Fruit fly (Drosophila melanogaster): Measurements from ENCODE around the gene CG14270.
A peak's percentile ranks its signal among the peaks of the same experiment; 100 is the strongest.

Gene CG14270

DNA sequence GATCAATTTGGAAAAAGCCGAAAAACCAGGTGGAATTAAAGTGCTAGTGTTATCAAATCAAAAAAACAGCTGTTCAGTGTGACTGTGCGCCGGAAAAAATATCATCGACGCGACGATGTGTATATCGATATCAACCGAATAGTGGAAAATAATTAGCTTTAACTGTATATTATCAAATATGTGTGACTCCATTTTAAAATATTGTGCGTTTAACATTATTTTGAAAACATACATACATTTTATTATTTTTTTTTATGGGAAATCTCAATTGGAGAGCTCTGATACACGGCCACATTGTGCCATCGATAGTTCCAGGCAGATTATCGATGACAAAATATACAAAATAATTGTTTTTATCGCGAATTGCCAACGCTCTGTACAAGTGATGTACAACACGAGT is at the start of gene CG14270, which contains the start of gene CG10803:
CG14270 (minus strand) TSS at position 75 of the 400 bp plus-strand sequence.
CG10803 (plus strand) TSS at position 347 of the 400 bp plus-strand sequence.
- TF ChIP-seq CG32121 (GFP tag; IDR thresholded peaks at IDR 0.05) (no peak), D1 (tag; optimal IDR thresholded peaks at IDR 0.05) (no peak), CG8301 (tag; optimal IDR thresholded peaks at IDR 0.05) (no peak), CG34367 (tag; optimal IDR thresholded peaks at IDR 0.05) (no peak), EcR (GFP tag; optimal IDR thresholded peaks at IDR 0.05) (no peak), CG8159 (tag; optimal IDR thresholded peaks at IDR 0.05) (no peak), CG13204 (GFP tag; optimal IDR thresholded peaks at IDR 0.05) (no peak), gl (tag; optimal IDR thresholded peaks at IDR 0.05) (no peak), fd96Ca (GFP tag; IDR thresholded peaks at IDR 0.05) (no peak), Pif1B (GFP tag; optimal IDR thresholded peaks at IDR 0.05) (no peak), Snoo (tag; optimal IDR thresholded peaks at IDR 0.05) (no peak), CG12605 (GFP tag; IDR thresholded peaks at IDR 0.05) (no peak), CG9948 (tag; optimal IDR thresholded peaks at IDR 0.05) (no peak), Ets98B (GFP tag; IDR thresholded peaks at IDR 0.05) (no peak), rn (GFP tag; IDR thresholded peaks at IDR 0.05) (no peak), CG4496 (GFP tag; IDR thresholded peaks at IDR 0.05) (no peak), CG17806 (tag; optimal IDR thresholded peaks at IDR 0.05) (no peak), CG10348 (GFP tag; IDR thresholded peaks at IDR 0.05) (no peak), CG15710 (tag; optimal IDR thresholded peaks at IDR 0.05) (no peak), CG14655 (GFP tag; optimal IDR thresholded peaks at IDR 0.05) (no peak)

DNA sequence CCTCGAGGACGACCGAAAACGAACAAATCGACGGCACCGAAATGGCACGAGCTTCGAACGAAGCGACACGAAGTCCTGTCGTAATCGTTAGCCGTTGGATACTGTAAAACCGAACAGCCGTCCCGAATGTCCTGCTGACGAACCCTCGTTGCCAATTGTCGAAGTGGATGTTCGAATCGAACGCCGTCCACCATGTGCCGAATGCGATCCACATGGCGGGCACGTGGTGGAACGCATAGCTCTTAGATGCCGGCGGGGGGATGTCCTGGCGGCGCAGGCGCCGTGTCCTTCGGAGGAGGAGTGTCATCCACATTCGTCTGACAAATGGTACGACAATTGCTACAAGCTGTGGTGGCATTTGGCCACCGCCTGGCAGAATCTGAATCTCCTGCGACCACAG is 45.5 kb upstream of the CG14270 start:
- TF ChIP-seq rn (GFP tag; IDR thresholded peaks at IDR 0.05) (no peak), CG12605 (GFP tag; IDR thresholded peaks at IDR 0.05) (no peak), CG13204 (GFP tag; optimal IDR thresholded peaks at IDR 0.05) (no peak), Pif1B (GFP tag; optimal IDR thresholded peaks at IDR 0.05) (no peak), CG9948 (tag; optimal IDR thresholded peaks at IDR 0.05) (no peak), CG8301 (tag; optimal IDR thresholded peaks at IDR 0.05) (no peak), Pif1A (GFP tag; optimal IDR thresholded peaks at IDR 0.05) (no peak), CG14655 (GFP tag; optimal IDR thresholded peaks at IDR 0.05) (no peak), CG15710 (tag; optimal IDR thresholded peaks at IDR 0.05) (no peak), CG8159 (tag; optimal IDR thresholded peaks at IDR 0.05) (no peak), CG4496 (GFP tag; IDR thresholded peaks at IDR 0.05) (no peak), fd96Ca (GFP tag; IDR thresholded peaks at IDR 0.05) (no peak), CG10348 (GFP tag; IDR thresholded peaks at IDR 0.05) (no peak)

DNA sequence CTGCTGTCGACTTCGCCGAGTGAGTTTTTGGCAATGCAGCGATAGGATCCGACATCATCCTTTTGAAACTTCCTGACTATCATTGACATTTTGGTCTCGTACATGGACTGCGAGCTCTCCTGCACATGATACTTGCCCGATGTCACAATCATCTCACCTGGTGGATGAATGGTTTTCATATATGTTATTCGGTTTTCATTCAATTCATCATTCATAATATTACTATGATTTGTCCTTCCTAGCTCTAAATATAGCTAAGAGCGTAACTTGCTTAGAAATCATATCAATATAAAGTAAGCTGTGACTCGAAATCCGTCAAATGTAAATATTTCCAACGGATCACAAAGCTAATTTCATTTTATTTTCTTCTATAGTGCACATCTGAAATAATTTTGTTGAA is 28.8 kb upstream of the CG14270 start, which contains the start of gene CG13021:
CG13021 (plus strand) TSS at position 301 of the 400 bp plus-strand sequence.
- TF ChIP-seq fd96Ca (GFP tag; IDR thresholded peaks at IDR 0.05) (no peak), CG4496 (GFP tag; IDR thresholded peaks at IDR 0.05) (no peak), CG8301 (tag; optimal IDR thresholded peaks at IDR 0.05) (no peak), CG14655 (GFP tag; optimal IDR thresholded peaks at IDR 0.05) (no peak), CG15710 (tag; optimal IDR thresholded peaks at IDR 0.05) (no peak), gl (tag; optimal IDR thresholded peaks at IDR 0.05) (no peak), CG32121 (GFP tag; IDR thresholded peaks at IDR 0.05) (no peak), CG8159 (tag; optimal IDR thresholded peaks at IDR 0.05) (no peak), rn (GFP tag; IDR thresholded peaks at IDR 0.05) (no peak), Snoo (tag; optimal IDR thresholded peaks at IDR 0.05) (no peak), CG34367 (tag; optimal IDR thresholded peaks at IDR 0.05) (no peak), EcR (GFP tag; optimal IDR thresholded peaks at IDR 0.05) (no peak)

DNA sequence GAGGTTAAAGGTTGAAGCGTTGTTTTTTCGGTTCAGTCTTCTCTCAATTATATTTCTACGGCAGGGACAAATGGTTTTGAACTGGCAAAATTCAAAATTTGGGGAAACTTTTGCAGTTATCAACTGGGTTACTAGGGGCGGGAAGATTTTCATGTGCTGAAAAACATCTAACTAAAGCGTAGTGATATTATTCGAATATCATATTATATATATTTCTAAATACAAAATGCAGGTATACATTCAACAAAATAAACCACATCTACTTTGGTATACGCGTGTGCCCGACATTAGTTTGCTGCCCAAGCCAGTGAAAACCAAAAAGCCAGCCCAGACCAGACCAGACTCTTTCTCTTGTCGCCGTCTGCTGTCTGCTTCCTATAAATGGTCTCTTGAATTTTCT is 19.6 kb upstream of the CG14270 start, which contains the start of gene Gas8:
Gas8 (minus strand) TSS at position 101 of the 400 bp plus-strand sequence.
- TF ChIP-seq CG14655 (GFP tag; optimal IDR thresholded peaks at IDR 0.05) (no peak), gl (tag; optimal IDR thresholded peaks at IDR 0.05) (no peak)

DNA sequence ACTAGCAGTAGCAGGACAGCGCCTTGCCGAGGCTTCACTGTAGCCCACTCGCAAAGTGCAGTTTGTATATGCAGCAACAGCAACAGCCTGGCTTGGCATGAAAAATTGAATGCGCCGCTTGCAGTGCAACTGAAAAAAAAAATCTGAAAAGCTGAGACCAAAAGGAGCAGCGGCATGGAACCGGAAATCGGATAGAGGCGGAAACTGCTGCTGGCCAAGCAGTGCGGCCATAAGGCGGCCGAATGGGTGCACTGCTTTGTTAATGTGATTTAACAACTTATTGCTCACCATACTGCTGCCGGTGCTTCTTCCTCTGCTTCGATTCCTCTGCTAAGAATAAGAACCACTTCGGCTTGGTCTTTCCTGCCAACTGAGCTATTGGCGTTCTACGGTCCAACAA is 19.1 kb upstream of the CG14270 start:
- TF ChIP-seq CG10348 (GFP tag; IDR thresholded peaks at IDR 0.05) (no peak), fd96Ca (GFP tag; IDR thresholded peaks at IDR 0.05) (0 out of 3 replicates have a peak, but pooled peaks have one; percentile 29), CG4496 (GFP tag; IDR thresholded peaks at IDR 0.05) (peak; percentile 48; the same call in 2 of the 3 replicates)

DNA sequence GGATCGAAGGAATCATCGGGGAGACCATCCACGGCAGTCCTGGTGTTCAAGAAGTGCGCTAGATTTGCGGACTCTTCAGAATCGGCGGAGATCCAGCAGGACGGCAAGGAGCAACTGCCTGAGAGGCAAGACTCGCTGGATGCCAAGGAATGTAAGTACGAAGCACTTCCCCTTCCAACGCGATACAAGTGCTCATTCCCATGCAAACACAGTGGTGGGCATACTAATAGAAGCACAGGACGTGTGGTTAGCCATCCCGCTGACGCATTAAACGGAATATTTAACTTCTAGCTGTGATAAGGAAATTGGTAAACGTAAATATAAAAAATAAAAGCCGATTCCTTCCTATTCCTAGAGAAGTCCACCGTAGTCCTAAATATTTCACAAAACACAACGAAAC is 693 bp upstream of the CG14270 start:
- no peak for TF ChIP-seq CG9948 (tag; optimal IDR thresholded peaks at IDR 0.05)
- TF ChIP-seq CG17806 (tag; optimal IDR thresholded peaks at IDR 0.05): no peak
- TF ChIP-seq CG34367 (tag; optimal IDR thresholded peaks at IDR 0.05): no peak
- no peak for TF ChIP-seq CG8301 (tag; optimal IDR thresholded peaks at IDR 0.05)
- TF ChIP-seq Snoo (tag; optimal IDR thresholded peaks at IDR 0.05): no peak
- TF ChIP-seq CG10348 (GFP tag; IDR thresholded peaks at IDR 0.05): no peak
- TF ChIP-seq CG8159 (tag; optimal IDR thresholded peaks at IDR 0.05): no peak
- no peak for TF ChIP-seq Ets98B (GFP tag; IDR thresholded peaks at IDR 0.05)
- TF ChIP-seq CG14655 (GFP tag; optimal IDR thresholded peaks at IDR 0.05): no peak
- no peak for TF ChIP-seq fd96Ca (GFP tag; IDR thresholded peaks at IDR 0.05)
